Worm (Caenorhabditis elegans) whole organism, midembryonic: ENCODE results near the gene dab-1.
A peak's percentile ranks its signal among the peaks of the same experiment; 100 is the strongest.

ENCODE experiments used
- T22C8.4 ChIP-seq: fragments of 200-800 bp; sonication (Bioruptor generic); IDR thresholded peaks from 2 replicates; pipeline ENCODE4 v1.3.6; 2022; ENCODE audit warnings: missing genetic modification characterization, missing compliant biosample characterization
- cog-1 ChIP-seq: sonication (generic microtip); optimal IDR thresholded peaks from 2 replicates; lab custom pipeline; 2016; ENCODE audit warnings: missing genetic modification characterization, missing compliant biosample characterization
- flt-1 ChIP-seq: fragments of 200-800 bp; sonication (Bioruptor generic); IDR thresholded peaks from 2 replicates; pipeline ENCODE4 v1.3.6; 2022; ENCODE audit warnings: missing genetic modification characterization, missing compliant biosample characterization
- klf-2 ChIP-seq: fragments of 200-800 bp; sonication (Bioruptor generic); conservative IDR thresholded peaks from 2 replicates; pipeline ENCODE4 v1.3.6; 2022; ENCODE audit warnings: missing genetic modification reagents, missing genetic modification characterization, missing compliant biosample characterization
- med-1 ChIP-seq: sonication (generic microtip); optimal IDR thresholded peaks from 2 replicates; lab custom pipeline; 2017; ENCODE audit warnings: missing genetic modification characterization, mild to moderate bottlenecking, missing compliant biosample characterization, antibody characterized with exemption, missing genetic modification reagents; ENCODE audit not compliant: insufficient read depth
- ref-1 ChIP-seq: fragments of 200-800 bp; sonication (Bioruptor generic); conservative IDR thresholded peaks from 2 replicates; pipeline ENCODE4 v1.3.6; 2022; ENCODE audit warnings: missing genetic modification reagents, missing genetic modification characterization, missing compliant biosample characterization
- tab-1 ChIP-seq: fragments of 200-800 bp; sonication (Bioruptor generic); IDR thresholded peaks from 2 replicates; pipeline ENCODE4 v1.3.6; 2022; ENCODE audit warnings: missing genetic modification characterization, missing compliant biosample characterization
- ztf-23 ChIP-seq: fragments of 200-800 bp; sonication (Bioruptor generic); IDR thresholded peaks from 2 replicates; pipeline ENCODE4 v1.3.6; 2022; ENCODE audit warnings: missing genetic modification reagents, missing genetic modification characterization, missing compliant biosample characterization
- ztf-29 ChIP-seq: fragments of 200-800 bp; sonication (Bioruptor generic); IDR thresholded peaks from 2 replicates; pipeline ENCODE4 v1.3.6; 2022; ENCODE audit warnings: missing genetic modification reagents, missing genetic modification characterization, missing compliant biosample characterization

The dab-1 gene

ce11 chrII:8216433-8216832 is 5.8 kb upstream of the dab-1 start, which contains the start of gene M110.3:
TSS of gene M110.3 (minus strand) at chrII:8216616.
- no peak for TF ChIP-seq tab-1
- TF ChIP-seq T22C8.4 (GFP tag; lab: Robert Waterston, UW) = peak; percentile 63; the same call in 1 of the 2 replicates

ce11 chrII:8216922-8217321 is 5.3 kb upstream of the dab-1 start, which contains the start of gene ifg-1:
TSS of gene ifg-1 (plus strand) at chrII:8217222.
- TF ChIP-seq ref-1 (GFP tag; lab: Robert Waterston, UW) = no peak
- TF ChIP-seq ztf-23 = no peak
- TF ChIP-seq flt-1 = no peak

ce11 chrII:8218266-8218665 is 3.9 kb upstream of the dab-1 start:
- TF ChIP-seq klf-2 (GFP tag; lab: Robert Waterston, UW) = no peak
- no peak for TF ChIP-seq ztf-29 (GFP tag; lab: Robert Waterston, UW)
- TF ChIP-seq T22C8.4 (GFP tag; lab: Robert Waterston, UW) = no peak
- no peak for TF ChIP-seq ref-1 (GFP tag; lab: Robert Waterston, UW)
- no peak for TF ChIP-seq ztf-23
- TF ChIP-seq med-1 (GFP tag; lab: Kevin White, UChicago) = no peak
- no peak for TF ChIP-seq tab-1
- TF ChIP-seq cog-1 (tag; lab: Kevin White, UChicago) = no peak

ce11 chrII:8220267-8220666 is 1.9 kb upstream of the dab-1 start:
- TF ChIP-seq ref-1 (GFP tag; lab: Robert Waterston, UW) = no peak
- TF ChIP-seq flt-1 = no peak
- TF ChIP-seq cog-1 (tag; lab: Kevin White, UChicago) = no peak
- TF ChIP-seq med-1 (GFP tag; lab: Kevin White, UChicago) = no peak
- TF ChIP-seq tab-1 = no peak

ce11 chrII:8223422-8223821 is 1.2 kb downstream of the dab-1 start:
- no peak for TF ChIP-seq T22C8.4 (GFP tag; lab: Robert Waterston, UW)

ce11 chrII:8223945-8224344 is 1.8 kb downstream of the dab-1 start:
- no peak for TF ChIP-seq T22C8.4 (GFP tag; lab: Robert Waterston, UW)
- no peak for TF ChIP-seq med-1 (GFP tag; lab: Kevin White, UChicago)
- no peak for TF ChIP-seq cog-1 (tag; lab: Kevin White, UChicago)
- TF ChIP-seq flt-1 = no peak
- TF ChIP-seq klf-2 (GFP tag; lab: Robert Waterston, UW) = no peak
- TF ChIP-seq ztf-29 (GFP tag; lab: Robert Waterston, UW) = no peak
- TF ChIP-seq ref-1 (GFP tag; lab: Robert Waterston, UW) = no peak

ce11 chrII:8224623-8225022 is 2.4 kb downstream of the dab-1 start:
- TF ChIP-seq med-1 (GFP tag; lab: Kevin White, UChicago) = no peak

ce11 chrII:8225347-8225746 is 3.2 kb downstream of the dab-1 start:
- TF ChIP-seq cog-1 (tag; lab: Kevin White, UChicago) = no peak
- TF ChIP-seq ref-1 (GFP tag; lab: Robert Waterston, UW) = no peak
- TF ChIP-seq ztf-29 (GFP tag; lab: Robert Waterston, UW) = no peak
- TF ChIP-seq klf-2 (GFP tag; lab: Robert Waterston, UW) = no peak
- no peak for TF ChIP-seq tab-1

ce11 chrII:8225914-8226313 is 3.7 kb downstream of the dab-1 start:
- TF ChIP-seq T22C8.4 (GFP tag; lab: Robert Waterston, UW) (no peak), ztf-23 (no peak), ztf-29 (GFP tag; lab: Robert Waterston, UW) (no peak), ref-1 (GFP tag; lab: Robert Waterston, UW) (no peak), klf-2 (GFP tag; lab: Robert Waterston, UW) (no peak), flt-1 (no peak)

ce11 chrII:8226475-8226874 is 4.3 kb downstream of the dab-1 start:
- TF ChIP-seq ztf-29 (GFP tag; lab: Robert Waterston, UW) (no peak), cog-1 (tag; lab: Kevin White, UChicago) (no peak), klf-2 (GFP tag; lab: Robert Waterston, UW) (no peak), flt-1 (no peak), ref-1 (GFP tag; lab: Robert Waterston, UW) (no peak), tab-1 (no peak), ztf-23 (no peak), med-1 (GFP tag; lab: Kevin White, UChicago) (no peak), T22C8.4 (GFP tag; lab: Robert Waterston, UW) (no peak)

ce11 chrII:8230976-8231375 is 8.8 kb downstream of the dab-1 start, which contains the start of gene M110.9:
TSS of gene M110.9 (plus strand) at chrII:8231276.
- TF ChIP-seq T22C8.4 (GFP tag; lab: Robert Waterston, UW) (no peak), ztf-29 (GFP tag; lab: Robert Waterston, UW) (no peak), flt-1 (no peak), cog-1 (tag; lab: Kevin White, UChicago) (no peak), med-1 (GFP tag; lab: Kevin White, UChicago) (no peak)

- TF ChIP-seq tab-1 (no peak), ztf-23 (no peak), klf-2 (GFP tag; lab: Robert Waterston, UW) (no peak), med-1 (GFP tag; lab: Kevin White, UChicago) (no peak), T22C8.4 (GFP tag; lab: Robert Waterston, UW) (no peak), ztf-29 (GFP tag; lab: Robert Waterston, UW) (no peak), flt-1 (no peak), cog-1 (tag; lab: Kevin White, UChicago) (no peak), ref-1 (GFP tag; lab: Robert Waterston, UW) (no peak)
Measured at ce11 chrII:8232489-8232888, 10.3 kb downstream of the dab-1 start, which contains the start of gene M110.7. TSS of gene M110.7 (plus strand) at chrII:8232789.
